Fruit fly (Drosophila melanogaster) whole organism, embryonic: Measurements from ENCODE around the gene RpS25.
A peak's percentile ranks its signal among the peaks of the same experiment; 100 is the strongest.

Experiments
- Awh ChIP-seq: fragments of 200-800 bp; sonication (Bioruptor generic); IDR thresholded peaks from 2 replicates; pipeline ENCODE4, ENCODE4 v1.3.6; 2022; ENCODE audit warnings: missing biosample characterization, missing genetic modification characterization
- CG10274 ChIP-seq: fragments of 200-800 bp; sonication (Bioruptor generic); optimal IDR thresholded peaks from 3 replicates; lab custom pipeline; 2017; ENCODE audit warnings: missing biosample characterization, mild to moderate bottlenecking, missing genetic modification characterization
- CG10366 ChIP-seq: fragments of 200-800 bp; sonication (Bioruptor generic); IDR thresholded peaks from 2 replicates; pipeline ENCODE4 v1.3.6; 2022; ENCODE audit warnings: missing biosample characterization, missing genetic modification characterization
- CG11085 ChIP-seq: fragments of 200-800 bp; sonication (Bioruptor generic); IDR thresholded peaks from 2 replicates; pipeline ENCODE4 v1.3.6; 2022; ENCODE audit warnings: missing biosample characterization, missing genetic modification characterization
- CG11560 ChIP-seq: fragments of 200-800 bp; sonication (Bioruptor generic); IDR thresholded peaks from 3 replicates; pipeline ENCODE4 v1.3.6; 2022; ENCODE audit warnings: missing biosample characterization, missing genetic modification characterization
- CG15269 ChIP-seq: fragments of 200-800 bp; sonication (Bioruptor generic); optimal IDR thresholded peaks from 2 replicates; lab custom pipeline; 2018; ENCODE audit warnings: missing biosample characterization, mild to moderate bottlenecking, missing genetic modification characterization, moderate library complexity
- CG30403 ChIP-seq: fragments of 200-800 bp; sonication (Bioruptor generic); optimal IDR thresholded peaks from 3 replicates; lab custom pipeline; 2016; ENCODE audit warnings: missing biosample characterization, missing genetic modification characterization
- CG3163 ChIP-seq: fragments of 200-800 bp; sonication (Bioruptor generic); optimal IDR thresholded peaks from 3 replicates; lab custom pipeline; 2016; ENCODE audit warnings: missing biosample characterization, missing genetic modification characterization
- CG32532 ChIP-seq: fragments of 200-800 bp; sonication (Bioruptor generic); IDR thresholded peaks from 2 replicates; pipeline ENCODE4 v1.3.6; 2022; ENCODE audit warnings: missing biosample characterization, missing genetic modification characterization
- CG3407 ChIP-seq: fragments of 200-800 bp; sonication (Bioruptor generic); optimal IDR thresholded peaks from 2 replicates; lab custom pipeline; 2018; ENCODE audit warnings: missing biosample characterization, mild to moderate bottlenecking, missing genetic modification characterization
- CG34422 ChIP-seq: fragments of 200-800 bp; sonication (Bioruptor generic); IDR thresholded peaks from 3 replicates; pipeline ENCODE4 v1.3.6; 2022; ENCODE audit warnings: missing biosample characterization, missing genetic modification characterization
- CG3847 ChIP-seq: fragments of 200-800 bp; sonication (Bioruptor generic); IDR thresholded peaks from 2 replicates; pipeline ENCODE4 v1.3.6; 2022; ENCODE audit warnings: missing biosample characterization, missing genetic modification characterization
- CG4854 ChIP-seq: fragments of 200-800 bp; sonication (Bioruptor generic); optimal IDR thresholded peaks from 2 replicates; lab custom pipeline; 2016; ENCODE audit warnings: missing biosample characterization, missing genetic modification characterization, inconsistent platforms
- CG6683 ChIP-seq: fragments of 200-800 bp; sonication (Bioruptor generic); optimal IDR thresholded peaks from 2 replicates; lab custom pipeline; 2017; ENCODE audit warnings: missing biosample characterization, mild to moderate bottlenecking, missing genetic modification characterization, missing genetic modification reagents
- CG6854 ChIP-seq: fragments of 200-800 bp; sonication (Bioruptor generic); optimal IDR thresholded peaks from 3 replicates; lab custom pipeline; 2017; ENCODE audit warnings: missing biosample characterization, mild to moderate bottlenecking, missing genetic modification characterization
- CG7786 ChIP-seq: fragments of 200-800 bp; sonication (Bioruptor generic); optimal IDR thresholded peaks from 2 replicates; lab custom pipeline; 2016; ENCODE audit warnings: missing biosample characterization, missing genetic modification characterization
- CG8388 ChIP-seq: fragments of 200-800 bp; sonication (Bioruptor generic); optimal IDR thresholded peaks from 2 replicates; lab custom pipeline; 2019; ENCODE audit warnings: missing biosample characterization, mild to moderate bottlenecking, missing genetic modification characterization, moderate library complexity
- CG8478 ChIP-seq: fragments of >200 bp; optimal IDR thresholded peaks from 2 replicates; lab custom pipeline; 2018
- CG8924 ChIP-seq: fragments of 200-800 bp; optimal IDR thresholded peaks from 3 replicates; lab custom pipeline; 2019; ENCODE audit warnings: missing biosample characterization, mild to moderate bottlenecking, missing genetic modification characterization, moderate library complexity
- D19A ChIP-seq: fragments of 200-800 bp; optimal IDR thresholded peaks from 3 replicates; lab custom pipeline; 2019; ENCODE audit warnings: missing biosample characterization, mild to moderate bottlenecking, missing genetic modification characterization, moderate library complexity
- D19B ChIP-seq: fragments of 200-800 bp; sonication (Bioruptor generic); optimal IDR thresholded peaks from 2 replicates; lab custom pipeline; 2017; ENCODE audit warnings: missing biosample characterization, mild to moderate bottlenecking, missing genetic modification characterization
- Dll ChIP-seq: fragments of 200-800 bp; sonication (Bioruptor generic); IDR thresholded peaks from 4 replicates; pipeline ENCODE4 v1.3.6; 2022; ENCODE audit warnings: missing biosample characterization, missing genetic modification characterization; ENCODE audit not compliant: partially characterized antibody
- GATAe ChIP-seq: fragments of 200-800 bp; sonication (Bioruptor generic); conservative IDR thresholded peaks from 2 replicates; pipeline ENCODE4 v1.3.6; 2022; ENCODE audit warnings: missing biosample characterization, missing genetic modification characterization
- Opbp ChIP-seq: fragments of 200-800 bp; sonication (Bioruptor generic); IDR thresholded peaks from 3 replicates; pipeline ENCODE4 v1.3.6; 2022; ENCODE audit warnings: missing biosample characterization, missing genetic modification characterization; ENCODE audit not compliant: partially characterized antibody
- Pdp1 ChIP-seq, 2 experiments: fragments of 200-800 bp; sonication (Bioruptor generic); optimal IDR thresholded peaks; 3 replicates each; lab custom pipeline; 2016; ENCODE audit warnings: missing biosample characterization in 2 of 2, missing genetic modification characterization in 2 of 2, mild to moderate bottlenecking in 1 of 2, moderate library complexity in 1 of 2
- Six4 ChIP-seq: fragments of 200-800 bp; sonication (Bioruptor generic); optimal IDR thresholded peaks from 2 replicates; lab custom pipeline; 2016; ENCODE audit warnings: missing biosample characterization, missing genetic modification characterization
- Stat92E ChIP-seq, 3 experiments: fragments of >200 bp in 2 of 3; fragments of 200-800 bp in 1 of 3; sonication (Bioruptor generic) in 1 of 3; optimal IDR thresholded peaks; 2 replicates each; lab custom pipeline; 2017 to 2019; ENCODE audit warnings: missing biosample characterization in 3 of 3, missing genetic modification characterization in 3 of 3, mild to moderate bottlenecking in 1 of 3, moderate library complexity in 1 of 3
- Trl ChIP-seq, 3 experiments: fragments of >200 bp in 2 of 3; fragments of 200-800 bp in 1 of 3; sonication (Bioruptor generic) in 1 of 3; optimal IDR thresholded peaks; 2 replicates in 1 of 3; 3 replicates in 2 of 3; lab custom pipeline; 2016 to 2017; ENCODE audit warnings: missing biosample characterization in 1 of 3, missing genetic modification characterization in 1 of 3
- Usf ChIP-seq: fragments of 200-800 bp; sonication (Bioruptor generic); optimal IDR thresholded peaks from 2 replicates; lab custom pipeline; 2017; ENCODE audit warnings: missing genotype, missing biosample characterization, missing genetic modification characterization
- br ChIP-seq: fragments of >200 bp; optimal IDR thresholded peaks from 2 replicates; lab custom pipeline; 2017
- crp ChIP-seq, 2 experiments: fragments of 200-800 bp; sonication (Bioruptor generic); optimal IDR thresholded peaks; 2 replicates in 1 of 2; 3 replicates in 1 of 2; lab custom pipeline; 2017; ENCODE audit warnings: missing biosample characterization in 2 of 2, missing genetic modification characterization in 2 of 2, mild to moderate bottlenecking in 1 of 2, moderate library complexity in 1 of 2
- dan ChIP-seq: fragments of 200-800 bp; sonication (Bioruptor generic); IDR thresholded peaks from 2 replicates; pipeline ENCODE4 v1.3.6; 2022; ENCODE audit warnings: missing biosample characterization, missing genetic modification characterization
- eve ChIP-seq, 2 experiments: fragments of >200 bp; optimal IDR thresholded peaks; 2 replicates each; lab custom pipeline; 2017; ENCODE audit warnings: missing biosample characterization in 2 of 2, missing genetic modification characterization in 2 of 2
- ftz-f1 ChIP-seq: fragments of 200-800 bp; sonication (Bioruptor generic); optimal IDR thresholded peaks from 2 replicates; lab custom pipeline; 2016; ENCODE audit warnings: missing biosample characterization, missing genetic modification characterization
- h ChIP-seq: fragments of >200 bp; optimal IDR thresholded peaks from 2 replicates; lab custom pipeline; 2017
- ham ChIP-seq: fragments of 200-800 bp; sonication (Bioruptor generic); IDR thresholded peaks from 2 replicates; pipeline ENCODE4 v1.3.6; 2022; ENCODE audit warnings: missing biosample characterization, missing genetic modification characterization
- lola ChIP-seq, 3 experiments: fragments of >200 bp in 2 of 3; fragments of 200-800 bp in 1 of 3; sonication (Bioruptor generic) in 1 of 3; optimal IDR thresholded peaks; 2 replicates each; lab custom pipeline; 2017 to 2019; ENCODE audit warnings: missing biosample characterization in 3 of 3, missing genetic modification characterization in 3 of 3, mild to moderate bottlenecking in 1 of 3, moderate library complexity in 1 of 3
- mam ChIP-seq: fragments of 200-800 bp; sonication (Bioruptor generic); optimal IDR thresholded peaks from 3 replicates; lab custom pipeline; 2016; ENCODE audit warnings: missing biosample characterization, missing genetic modification characterization
- phol ChIP-seq: fragments of 200-800 bp; sonication (Bioruptor generic); optimal IDR thresholded peaks from 3 replicates; lab custom pipeline; 2018; ENCODE audit warnings: missing biosample characterization, mild to moderate bottlenecking, missing genetic modification characterization, moderate library complexity
- pita ChIP-seq: fragments of 200-800 bp; sonication (Bioruptor generic); optimal IDR thresholded peaks from 2 replicates; lab custom pipeline; 2017; ENCODE audit warnings: missing biosample characterization, mild to moderate bottlenecking, missing genetic modification characterization
- pnt ChIP-seq: fragments of 200-800 bp; sonication (Bioruptor generic); optimal IDR thresholded peaks from 3 replicates; lab custom pipeline; 2016; ENCODE audit warnings: missing biosample characterization, missing genetic modification characterization
- prd ChIP-seq, 3 experiments: fragments of >200 bp in 2 of 3; fragments of 200-800 bp in 1 of 3; sonication (Bioruptor generic) in 1 of 3; optimal IDR thresholded peaks in 2 of 3; IDR thresholded peaks in 1 of 3; 2 replicates in 2 of 3; 3 replicates in 1 of 3; pipeline versions ENCODE4 v1.3.6 to Lab custom; 2017 to 2022; ENCODE audit warnings: missing biosample characterization in 1 of 3, missing genetic modification characterization in 1 of 3
- sc ChIP-seq, 3 experiments: fragments of >200 bp in 2 of 3; fragments of 200-800 bp in 1 of 3; sonication (Bioruptor generic) in 1 of 3; optimal IDR thresholded peaks; 2 replicates in 2 of 3; 3 replicates in 1 of 3; lab custom pipeline; 2017; ENCODE audit warnings: mild to moderate bottlenecking in 1 of 3, missing biosample characterization in 1 of 3, missing genetic modification characterization in 1 of 3, missing genetic modification reagents in 1 of 3
- shn ChIP-seq: fragments of 200-800 bp; sonication (Bioruptor generic); optimal IDR thresholded peaks from 3 replicates; lab custom pipeline; 2016; ENCODE audit warnings: missing biosample characterization, missing genetic modification characterization
- sob ChIP-seq: fragments of 200-800 bp; sonication (Bioruptor generic); IDR thresholded peaks from 2 replicates; pipeline ENCODE4 v1.3.6; 2022; ENCODE audit warnings: missing biosample characterization, missing genetic modification characterization
- sug ChIP-seq: fragments of 200-800 bp; optimal IDR thresholded peaks from 2 replicates; lab custom pipeline; 2019; ENCODE audit warnings: missing biosample characterization, mild to moderate bottlenecking, missing genetic modification characterization, moderate library complexity
- trem ChIP-seq: fragments of 200-800 bp; optimal IDR thresholded peaks from 3 replicates; lab custom pipeline; 2019; ENCODE audit warnings: missing biosample characterization, mild to moderate bottlenecking, missing genetic modification characterization, moderate library complexity
- tx ChIP-seq: fragments of 200-800 bp; sonication (Bioruptor generic); optimal IDR thresholded peaks from 2 replicates; lab custom pipeline; 2016; ENCODE audit warnings: missing biosample characterization, missing genetic modification characterization
- vfl ChIP-seq: fragments of 200-800 bp; sonication (Bioruptor generic); optimal IDR thresholded peaks from 2 replicates; lab custom pipeline; 2016; ENCODE audit warnings: missing biosample characterization, missing genetic modification characterization

The RpS25 gene

DNA sequence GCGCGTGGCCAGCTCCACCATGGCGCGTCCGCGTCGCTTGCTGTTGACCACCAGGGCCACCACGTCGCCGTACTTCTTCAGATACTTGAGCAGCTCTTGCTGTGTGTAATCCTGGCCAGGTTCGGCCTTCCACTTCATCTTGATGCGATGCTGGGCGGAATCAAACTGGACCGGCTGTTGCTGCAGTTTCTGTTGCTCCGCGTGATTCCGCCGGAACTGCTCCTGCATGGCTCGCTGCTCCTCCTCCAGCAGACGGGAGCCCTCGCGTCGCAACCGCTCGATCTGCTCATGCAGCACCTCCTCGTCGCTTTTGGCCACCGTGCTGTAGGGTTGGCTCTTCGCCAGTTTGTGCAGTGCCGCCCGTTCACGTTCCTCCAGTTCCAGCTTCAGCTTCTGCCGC, 14.9 kb upstream of the RpS25 start:
- TF ChIP-seq GATAe (GFP tag; lab: Robert Waterston, UW) (no peak), D19B (GFP tag; lab: Kevin White, UChicago) (no peak), tx (GFP tag; lab: Kevin White, UChicago) (no peak), eve (GFP tag; optimal IDR thresholded peaks at IDR 0.05; lab: Kevin White, UChicago) (no peak), Trl (optimal IDR thresholded peaks at IDR 0.05; lab: Kevin White, UChicago) (no peak), Trl (GFP tag; optimal IDR thresholded peaks at IDR 0.05; lab: Kevin White, UChicago) (no peak), CG11560 (tag; lab: Robert Waterston, UW) (0 out of 3 replicates have a peak, but pooled peaks have one; percentile 38), CG10366 (GFP tag; lab: Robert Waterston, UW) (no peak), sob (GFP tag; lab: Robert Waterston, UW) (no peak), Awh (no peak), shn (GFP tag; lab: Kevin White, UChicago) (no peak), CG34422 (GFP tag; lab: Robert Waterston, UW) (peak; percentile 16; the same call in 1 of the 3 replicates), Six4 (GFP tag; lab: Kevin White, UChicago) (no peak), phol (tag; lab: Kevin White, UChicago) (no peak), pita (GFP tag; lab: Kevin White, UChicago) (no peak), CG7786 (GFP tag; lab: Kevin White, UChicago) (no peak), CG11085 (GFP tag; lab: Robert Waterston, UW) (no peak), pnt (GFP tag; lab: Kevin White, UChicago) (no peak), CG8478 (lab: Kevin White, UChicago) (peak; percentile 68), h (lab: Kevin White, UChicago) (peak; percentile 16), CG8924 (tag; lab: Kevin White, UChicago) (no peak), mam (GFP tag; lab: Kevin White, UChicago) (no peak), prd (optimal IDR thresholded peaks at IDR 0.05; lab: Kevin White, UChicago) (no peak), prd (GFP tag; IDR thresholded peaks at IDR 0.05; lab: Robert Waterston, UW) (0 out of 3 replicates have a peak, but pooled peaks have one; percentile 30)

- TF ChIP-seq Opbp (GFP tag; lab: Robert Waterston, UW), result no peak
- no peak for TF ChIP-seq D19A (tag; lab: Kevin White, UChicago)
- TF ChIP-seq lola (GFP tag; optimal IDR thresholded peaks at IDR 0.05; lab: Kevin White, UChicago), result no peak
- TF ChIP-seq CG3847 (GFP tag; lab: Robert Waterston, UW), result no peak
- no peak for TF ChIP-seq CG6683
- no peak for TF ChIP-seq CG15269 (tag; lab: Kevin White, UChicago)
- no peak for TF ChIP-seq ftz-f1 (GFP tag; lab: Kevin White, UChicago)
- no peak for TF ChIP-seq dan
- no peak for TF ChIP-seq CG3163 (GFP tag; lab: Kevin White, UChicago)
- TF ChIP-seq sug (tag; lab: Kevin White, UChicago), result no peak
- TF ChIP-seq Pdp1 (GFP tag; optimal IDR thresholded peaks at IDR 0.05; lab: Kevin White, UChicago), result no peak
- TF ChIP-seq trem, result peak; percentile 98
- TF ChIP-seq CG34422 (GFP tag; lab: Robert Waterston, UW), result 0 out of 3 replicates have a peak, but pooled peaks have one; percentile 1
- TF ChIP-seq Dll, result no peak
- peak; percentile 23 to 84 for TF ChIP-seq crp (GFP tag; optimal IDR thresholded peaks at IDR 0.05; lab: Kevin White, UChicago)
- TF ChIP-seq ham (GFP tag; lab: Robert Waterston, UW), result no peak
- TF ChIP-seq CG10274 (GFP tag; lab: Kevin White, UChicago), result no peak
- TF ChIP-seq CG32532, result no peak
- TF ChIP-seq CG6854 (GFP tag; lab: Kevin White, UChicago), result no peak
- TF ChIP-seq sc (optimal IDR thresholded peaks at IDR 0.05; lab: Kevin White, UChicago), result no peak
- TF ChIP-seq sc (GFP tag; optimal IDR thresholded peaks at IDR 0.05; lab: Kevin White, UChicago), result no peak
- TF ChIP-seq CG3407, result no peak
- TF ChIP-seq CG4854 (GFP tag; lab: Kevin White, UChicago), result no peak
- TF ChIP-seq Usf (GFP tag; lab: Kevin White, UChicago), result no peak
- TF ChIP-seq vfl, result no peak
- TF ChIP-seq br (lab: Kevin White, UChicago), result no peak
- no peak for TF ChIP-seq CG8388
- no peak for TF ChIP-seq CG30403
- TF ChIP-seq Stat92E (GFP tag; optimal IDR thresholded peaks at IDR 0.05; lab: Kevin White, UChicago), result no peak
These were observed 14.3 kb upstream of the RpS25 start, which contains the start of gene GCC88 for dm6 chr3R:11230392-11230791. TSS of gene GCC88 (minus strand) at chr3R:11230600.
